Worm (Caenorhabditis elegans): ENCODE results near the gene T16G1.18.

Gene T16G1.18

ce11 chrV:12970575-12971160 is 19.6 kb downstream of the T16G1.18 start, which contains the start of gene pnn-1:
pnn-1 (plus strand) TSS chrV:12971110.
- TF ChIP-seq unc-42 (tag; optimal IDR thresholded peaks at IDR 0.05) (peak; percentile 29), ceh-48 (tag; optimal IDR thresholded peaks at IDR 0.05) (peak; percentile 68), ceh-2 (tag; optimal IDR thresholded peaks at IDR 0.05) (no peak)

DNA sequence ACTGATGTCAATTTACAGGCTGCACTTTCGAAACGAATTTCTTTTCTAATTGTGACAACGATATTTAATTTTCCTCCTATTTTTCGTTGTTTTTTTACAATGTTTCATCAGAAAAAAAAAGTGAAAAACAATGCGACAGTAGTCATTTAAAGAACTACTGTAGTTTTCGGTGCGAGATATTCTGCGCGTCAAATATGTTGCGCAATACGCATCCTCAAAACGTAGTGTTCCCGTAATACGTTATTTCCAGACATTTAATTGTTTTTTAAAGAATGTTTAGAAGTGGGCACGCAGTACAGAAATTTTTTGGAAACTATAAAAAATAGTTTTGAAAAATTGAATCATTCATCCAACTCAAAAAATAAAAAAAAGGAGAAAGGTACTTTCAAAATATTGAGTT is 22.9 kb downstream of the T16G1.18 start:
- no peak for TF ChIP-seq ref-2 (tag; optimal IDR thresholded peaks at IDR 0.05)

- TF ChIP-seq ceh-30 (tag; optimal IDR thresholded peaks at IDR 0.05) (no peak), fkh-10 (GFP tag; optimal IDR thresholded peaks at IDR 0.05) (no peak), pha-2 (tag; optimal IDR thresholded peaks at IDR 0.05) (no peak), eyg-1 (tag; optimal IDR thresholded peaks at IDR 0.05) (no peak)
These were observed 36.0 kb downstream of the T16G1.18 start, which contains the start of gene shw-3 for ce11 chrV:12987061-12987460. shw-3 (minus strand) TSS chrV:12987161.

DNA sequence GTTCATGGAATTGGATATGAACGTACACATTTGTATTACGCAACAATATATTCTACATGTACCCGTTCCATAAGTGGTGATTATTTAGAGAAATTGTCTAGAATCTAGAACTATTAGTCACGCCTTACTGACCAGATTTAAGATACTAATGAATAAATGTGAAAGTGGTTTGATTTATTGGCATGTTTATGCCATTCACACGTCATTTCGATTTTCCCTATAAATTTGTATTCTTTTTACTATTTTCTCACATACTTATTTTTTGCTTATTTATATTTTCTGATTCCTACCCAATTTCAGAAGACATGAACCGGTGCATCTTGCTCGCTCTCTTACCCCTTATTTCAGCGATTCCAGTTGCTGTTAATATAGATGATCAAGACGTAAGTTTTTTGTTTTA is 37.2 kb downstream of the T16G1.18 start, which contains the start of gene F15B9.8:
F15B9.8 (plus strand) TSS at position 301 of the 400 bp plus-strand sequence.
- TF ChIP-seq ahr-1 (tag; optimal IDR thresholded peaks at IDR 0.05), result no peak
- TF ChIP-seq ceh-45 (GFP tag; IDR thresholded peaks at IDR 0.05), result no peak
- TF ChIP-seq pag-3 (tag; optimal IDR thresholded peaks at IDR 0.05; ENCODE audit: borderline replicate concordance), result no peak
- TF ChIP-seq fkh-10 (GFP tag; optimal IDR thresholded peaks at IDR 0.05), result no peak

DNA sequence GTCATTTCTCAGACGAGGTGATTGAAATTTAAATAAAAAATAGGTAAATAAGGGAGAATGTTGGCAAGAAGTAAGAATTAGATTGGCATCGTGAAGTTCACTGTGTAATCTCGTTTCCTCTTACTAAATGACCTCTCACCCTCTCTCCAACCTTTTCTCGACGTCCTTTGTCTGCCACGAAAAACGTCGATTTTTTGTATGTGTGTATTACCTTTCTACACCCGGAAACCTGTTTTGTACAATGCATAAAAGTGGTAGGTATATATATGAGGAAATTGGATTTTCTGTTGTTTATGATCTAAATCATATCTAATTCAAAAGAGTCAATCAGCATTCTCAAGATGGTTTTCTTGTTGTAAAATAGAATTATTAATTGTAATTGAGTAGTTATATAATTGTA is 41.8 kb downstream of the T16G1.18 start, which contains the start of the genes F15B9.11 and dsl-7:
F15B9.11 (minus strand) TSS at position 5 of the 400 bp plus-strand sequence.
dsl-7 (plus strand) TSS at position 260 of the 400 bp plus-strand sequence.
- no peak for TF ChIP-seq pax-1 (tag; optimal IDR thresholded peaks at IDR 0.05)
- TF ChIP-seq ceh-45 (GFP tag; IDR thresholded peaks at IDR 0.05), result no peak
- TF ChIP-seq sox-2 (GFP tag; IDR thresholded peaks at IDR 0.05), result no peak
- TF ChIP-seq fkh-6 (tag; optimal IDR thresholded peaks at IDR 0.05), result no peak
- no peak for TF ChIP-seq ceh-19 (GFP tag; optimal IDR thresholded peaks at IDR 0.05)
- TF ChIP-seq pha-4 (tag; optimal IDR thresholded peaks at IDR 0.05), result no peak
- no peak for TF ChIP-seq K09A11.1 (tag; optimal IDR thresholded peaks at IDR 0.05; ENCODE audit: insufficient read depth)
- no peak for TF ChIP-seq lim-6 (tag; optimal IDR thresholded peaks at IDR 0.05)
- TF ChIP-seq ceh-2 (tag; optimal IDR thresholded peaks at IDR 0.05), result no peak
- TF ChIP-seq ceh-18 (tag; optimal IDR thresholded peaks at IDR 0.05), result no peak
- TF ChIP-seq C38D4.7 (GFP tag; optimal IDR thresholded peaks at IDR 0.05), result no peak
- TF ChIP-seq tbx-2 (tag; optimal IDR thresholded peaks at IDR 0.05), result no peak
- no peak for TF ChIP-seq hlh-13 (GFP tag; optimal IDR thresholded peaks at IDR 0.05)

- no peak for TF ChIP-seq pax-1 (tag; optimal IDR thresholded peaks at IDR 0.05)
- no peak for TF ChIP-seq ceh-2 (tag; optimal IDR thresholded peaks at IDR 0.05)
These were observed 44.2 kb downstream of the T16G1.18 start, which contains the start of gene far-5 for ce11 chrV:12995269-12995668. far-5 (plus strand) TSS chrV:12995569.

- TF ChIP-seq npax-4 (tag; optimal IDR thresholded peaks at IDR 0.05) (no peak), eyg-1 (tag; optimal IDR thresholded peaks at IDR 0.05) (no peak), K09A11.1 (tag; optimal IDR thresholded peaks at IDR 0.05; ENCODE audit: insufficient read depth) (no peak), sdc-2 (tag; optimal IDR thresholded peaks at IDR 0.05) (no peak), rnt-1 (tag; optimal IDR thresholded peaks at IDR 0.05) (no peak), madf-2 (tag; optimal IDR thresholded peaks at IDR 0.05) (no peak), tbx-7 (tag; optimal IDR thresholded peaks at IDR 0.05) (no peak), ama-1 (optimal IDR thresholded peaks at IDR 0.05) (no peak)
These were observed 46.3 kb downstream of the T16G1.18 start, which contains the start of gene far-3 for ce11 chrV:12997422-12997821. far-3 (minus strand) TSS chrV:12997522.
